Worm (Caenorhabditis elegans): ENCODE results near the gene F44E7.3.
A peak's percentile ranks its signal among the peaks of the same experiment; 100 is the strongest.

F44E7.3 gene

DNA sequence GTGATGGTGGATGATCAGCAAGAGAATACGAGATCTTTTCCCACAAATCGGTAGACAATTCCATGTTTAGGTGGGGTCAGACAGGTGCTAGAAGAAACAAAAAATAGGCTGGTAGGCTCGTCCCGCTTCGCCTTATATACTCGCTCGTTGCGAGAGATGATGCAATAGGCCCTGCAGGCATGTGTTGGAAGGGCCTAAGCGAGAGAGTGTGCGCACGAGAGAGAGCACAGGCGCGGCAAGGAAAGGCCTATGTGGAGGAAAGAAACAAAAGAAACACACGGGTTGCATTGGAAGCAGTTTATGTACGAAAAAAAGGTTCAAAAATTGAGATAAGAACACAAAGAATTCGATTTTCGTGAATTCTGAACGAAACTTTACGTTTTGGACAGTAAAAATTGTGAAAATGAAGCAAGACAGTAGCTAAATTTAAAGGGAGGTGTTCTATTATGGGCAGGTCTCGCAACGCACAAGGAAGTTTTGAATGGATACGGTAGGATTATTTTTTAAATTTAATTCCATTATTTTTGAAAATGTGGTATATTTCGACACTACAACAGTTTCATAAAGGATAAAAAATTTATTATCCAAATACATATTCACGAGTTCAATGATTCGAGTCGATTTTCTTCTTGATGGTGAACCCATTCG, 9.1 kb downstream of the F44E7.3 start, which contains the start of gene F44E7.5 (continued):
- TF ChIP-seq R02D3.7 (tag; optimal IDR thresholded peaks at IDR 0.05) (no peak), spr-3 (GFP tag; optimal IDR thresholded peaks at IDR 0.05) (peak; percentile 100), hlh-30 (tag; optimal IDR thresholded peaks at IDR 0.05; ENCODE audit: insufficient read depth) (peak; percentile 87), ctbp-1 (GFP tag; IDR thresholded peaks at IDR 0.05) (no peak), fkh-10 (GFP tag; optimal IDR thresholded peaks at IDR 0.05) (no peak), daf-8 (GFP tag; IDR thresholded peaks at IDR 0.05) (no peak), dmd-6 (GFP tag; IDR thresholded peaks at IDR 0.05) (peak; percentile 65), spr-1 (tag; optimal IDR thresholded peaks at IDR 0.05) (peak; percentile 96), ZK337.2 (GFP tag; IDR thresholded peaks at IDR 0.05) (no peak), daf-16 (GFP tag; optimal IDR thresholded peaks at IDR 0.05) (no peak), daf-16 (tag; optimal IDR thresholded peaks at IDR 0.05) (peak; percentile 77), sdz-12 (GFP tag; optimal IDR thresholded peaks at IDR 0.05) (no peak), dve-1 (tag; optimal IDR thresholded peaks at IDR 0.05; ENCODE audit: insufficient read depth) (peak; percentile 95), daf-12 (tag; optimal IDR thresholded peaks at IDR 0.05) (no peak), mdt-29 (GFP tag; IDR thresholded peaks at IDR 0.05) (no peak), madf-5 (GFP tag; IDR thresholded peaks at IDR 0.05) (no peak), daf-19 (GFP tag; conservative IDR thresholded peaks at IDR 0.05) (0 out of 2 replicates have a peak, but pooled peaks have one; percentile 14), F44E2.7 (GFP tag; IDR thresholded peaks at IDR 0.05) (no peak), nhr-6 (tag; optimal IDR thresholded peaks at IDR 0.05) (no peak)

DNA sequence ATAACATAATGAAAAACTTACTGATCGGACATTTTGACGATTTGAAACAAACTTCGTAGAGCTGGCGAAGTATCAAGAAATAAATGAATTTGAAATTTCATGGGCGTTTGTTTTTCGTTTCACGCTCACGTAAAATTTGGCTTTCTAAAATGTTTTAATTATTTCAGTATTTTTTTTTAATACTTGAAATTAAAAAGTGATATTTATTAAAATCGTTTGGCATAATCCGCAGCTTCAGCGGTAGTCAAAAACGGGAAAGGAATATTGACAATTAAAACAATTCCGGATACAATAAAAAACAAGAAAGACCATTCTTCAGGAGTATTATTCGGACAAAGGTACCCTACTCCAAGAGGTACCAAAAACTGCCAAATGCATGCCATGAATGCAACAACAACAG, 10.9 kb downstream of the F44E7.3 start, which contains the start of gene fbxa-183:
Gene fbxa-183 (minus strand): TSS at position 101 of the 400 bp plus-strand sequence.
- TF ChIP-seq D1046.2 (GFP tag; IDR thresholded peaks at IDR 0.05) (no peak), unc-62 (GFP tag; optimal IDR thresholded peaks at IDR 0.05 in 1 of 2) (peak in 1 of 2 experiments; percentile 41), unc-62 (tag; optimal IDR thresholded peaks at IDR 0.05) (no peak), nhr-41 (GFP tag; IDR thresholded peaks at IDR 0.05) (no peak), nhr-237 (tag; optimal IDR thresholded peaks at IDR 0.05) (no peak), lin-13 (GFP tag; optimal IDR thresholded peaks at IDR 0.05) (no peak)

DNA sequence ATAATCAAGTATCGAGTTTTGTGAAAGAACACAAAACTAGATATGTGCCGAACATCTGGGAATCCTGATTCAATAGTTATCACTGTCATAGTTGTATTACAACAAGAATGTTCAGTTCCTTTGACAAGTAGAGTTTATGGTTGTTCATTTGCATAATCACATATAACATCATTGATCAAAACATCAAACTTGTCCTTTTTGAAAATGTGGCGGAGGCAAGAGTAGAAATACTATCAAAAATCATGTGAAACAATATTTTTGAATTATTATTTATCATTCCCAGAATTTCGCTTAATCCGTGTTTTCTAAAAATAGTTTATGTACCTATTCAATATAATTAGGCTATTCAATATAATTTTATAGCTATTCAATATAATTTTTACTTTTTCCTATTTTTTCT, 13.6 kb downstream of the F44E7.3 start, which contains the start of gene F44E7.7:
Gene F44E7.7 (minus strand): TSS at position 101 of the 400 bp plus-strand sequence.
- TF ChIP-seq Y48G9A.11 (GFP tag; IDR thresholded peaks at IDR 0.05) = no peak
- no peak for TF ChIP-seq egl-43 (GFP tag; IDR thresholded peaks at IDR 0.05)
- no peak for TF ChIP-seq ceh-62 (tag; optimal IDR thresholded peaks at IDR 0.05)
- TF ChIP-seq snpc-4 (tag; optimal IDR thresholded peaks at IDR 0.05) = no peak
- TF ChIP-seq set-16 (GFP tag; IDR thresholded peaks at IDR 0.05) = no peak
- TF ChIP-seq nhr-76 (tag; optimal IDR thresholded peaks at IDR 0.05) = no peak
- no peak for TF ChIP-seq lin-29 (GFP tag; IDR thresholded peaks at IDR 0.05)
- no peak for TF ChIP-seq mdt-29 (GFP tag; IDR thresholded peaks at IDR 0.05)
- TF ChIP-seq nhr-28 (tag; optimal IDR thresholded peaks at IDR 0.05) = no peak
- TF ChIP-seq lim-7 (GFP tag; IDR thresholded peaks at IDR 0.05) = no peak
- TF ChIP-seq ces-1 (GFP tag; optimal IDR thresholded peaks at IDR 0.05) = no peak
- no peak for TF ChIP-seq ceh-82 (tag; optimal IDR thresholded peaks at IDR 0.05)
- TF ChIP-seq ama-1 (optimal IDR thresholded peaks at IDR 0.05) = no peak
- no peak for TF ChIP-seq Y105C5A.15 (GFP tag; IDR thresholded peaks at IDR 0.05)
- TF ChIP-seq skn-1 (tag; optimal IDR thresholded peaks at IDR 0.05) = no peak

Measured in whole organism, L4 larva.